Worm (Caenorhabditis elegans) whole organism, late embryonic: ENCODE data around the gene his-38.
A peak's percentile ranks its signal among the peaks of the same experiment; 100 is the strongest.

ENCODE experiments used
- F13H6.1 ChIP-seq: sonication (generic microtip); optimal IDR thresholded peaks from 2 replicates; lab custom pipeline; 2016; ENCODE audit warnings: missing genetic modification characterization, missing compliant biosample characterization
- K02D7.2 ChIP-seq: sonication (generic microtip); optimal IDR thresholded peaks from 2 replicates; lab custom pipeline; 2017; ENCODE audit warnings: mild to moderate bottlenecking, missing genetic modification characterization, missing compliant biosample characterization
- ahr-1 ChIP-seq: sonication (generic microtip); optimal IDR thresholded peaks from 2 replicates; lab custom pipeline; 2016; ENCODE audit warnings: missing genetic modification characterization, missing compliant biosample characterization
- ceh-14 ChIP-seq: sonication (generic microtip); optimal IDR thresholded peaks from 2 replicates; lab custom pipeline; 2016; ENCODE audit warnings: missing genotype, missing genetic modification characterization, missing compliant biosample characterization
- ceh-18 ChIP-seq: sonication (generic microtip); optimal IDR thresholded peaks from 2 replicates; lab custom pipeline; 2016; ENCODE audit warnings: missing genetic modification characterization, missing compliant biosample characterization
- ceh-19 ChIP-seq: fragments of 200-800 bp; sonication (Bioruptor generic); optimal IDR thresholded peaks from 2 replicates; lab custom pipeline; 2018; ENCODE audit warnings: mild to moderate bottlenecking, missing genetic modification characterization, missing compliant biosample characterization
- ceh-2 ChIP-seq: sonication (generic microtip); optimal IDR thresholded peaks from 2 replicates; lab custom pipeline; 2016; ENCODE audit warnings: missing genotype, missing genetic modification characterization, missing compliant biosample characterization
- ceh-30 ChIP-seq: fragments of 150-350 bp; optimal IDR thresholded peaks from 2 replicates; lab custom pipeline; 2014; ENCODE audit warnings: missing biosample characterization, missing genetic modification characterization
- ceh-31 ChIP-seq: sonication (generic microtip); optimal IDR thresholded peaks from 2 replicates; lab custom pipeline; 2016; ENCODE audit warnings: missing genetic modification characterization, missing compliant biosample characterization
- ceh-34 ChIP-seq: sonication (generic microtip); optimal IDR thresholded peaks from 2 replicates; lab custom pipeline; 2016; ENCODE audit warnings: mild to moderate bottlenecking, missing genetic modification characterization, missing compliant biosample characterization
- ceh-48 ChIP-seq: sonication (generic microtip); optimal IDR thresholded peaks from 2 replicates; lab custom pipeline; 2016; ENCODE audit warnings: missing genetic modification characterization, inconsistent platforms, missing compliant biosample characterization
- ceh-6 ChIP-seq: fragments of 200-800 bp; sonication (Bioruptor generic); optimal IDR thresholded peaks from 2 replicates; lab custom pipeline; 2018; ENCODE audit warnings: mild to moderate bottlenecking, missing genetic modification characterization, missing compliant biosample characterization
- ceh-9 ChIP-seq: sonication (generic microtip); optimal IDR thresholded peaks from 2 replicates; lab custom pipeline; 2016; ENCODE audit warnings: mild to moderate bottlenecking, missing genetic modification characterization, inconsistent platforms, missing compliant biosample characterization
- dmd-4 ChIP-seq: sonication (generic microtip); optimal IDR thresholded peaks from 2 replicates; lab custom pipeline; 2016; ENCODE audit warnings: borderline replicate concordance, missing genetic modification characterization, missing compliant biosample characterization
- dve-1 ChIP-seq: sonication (generic microtip); optimal IDR thresholded peaks from 2 replicates; lab custom pipeline; 2017; ENCODE audit warnings: antibody characterized with exemption, mild to moderate bottlenecking, missing genetic modification characterization, missing compliant biosample characterization
- elt-2 ChIP-seq: sonication (generic microtip); optimal IDR thresholded peaks from 2 replicates; lab custom pipeline; 2016; ENCODE audit warnings: missing genetic modification reagents, missing genetic modification characterization, missing compliant biosample characterization
- eyg-1 ChIP-seq: sonication (generic microtip); optimal IDR thresholded peaks from 2 replicates; lab custom pipeline; 2016; ENCODE audit warnings: missing genotype, missing genetic modification characterization, missing compliant biosample characterization
- fax-1 ChIP-seq: sonication (generic microtip); optimal IDR thresholded peaks from 2 replicates; lab custom pipeline; 2016; ENCODE audit warnings: missing genotype, missing genetic modification characterization, missing compliant biosample characterization
- fkh-10 ChIP-seq: fragments of 150-350 bp; optimal IDR thresholded peaks from 2 replicates; lab custom pipeline; 2014; ENCODE audit warnings: missing biosample characterization, missing genetic modification reagents, missing genetic modification characterization
- fkh-6 ChIP-seq: sonication (generic microtip); optimal IDR thresholded peaks from 2 replicates; lab custom pipeline; 2016; ENCODE audit warnings: missing genetic modification characterization, missing compliant biosample characterization
- hlh-13 ChIP-seq: fragments of 200-800 bp; sonication (Bioruptor generic); optimal IDR thresholded peaks from 2 replicates; lab custom pipeline; 2018; ENCODE audit warnings: mild to moderate bottlenecking, missing genetic modification characterization, missing compliant biosample characterization
- hlh-30 ChIP-seq: sonication (generic microtip); optimal IDR thresholded peaks from 2 replicates; lab custom pipeline; 2017; ENCODE audit warnings: antibody characterized with exemption, missing genetic modification characterization, missing compliant biosample characterization; ENCODE audit not compliant: insufficient read depth
- madf-2 ChIP-seq: sonication (generic microtip); optimal IDR thresholded peaks from 2 replicates; lab custom pipeline; 2017; ENCODE audit warnings: missing genetic modification characterization, missing compliant biosample characterization
- mec-3 ChIP-seq: sonication (generic microtip); optimal IDR thresholded peaks from 2 replicates; lab custom pipeline; 2016; ENCODE audit warnings: borderline replicate concordance, missing genetic modification characterization, missing compliant biosample characterization
- nfya-1 ChIP-seq: sonication (generic microtip); optimal IDR thresholded peaks from 2 replicates; lab custom pipeline; 2017; ENCODE audit warnings: missing genetic modification characterization, mild to moderate bottlenecking, missing compliant biosample characterization, antibody characterized with exemption, moderate library complexity
- nhr-11 ChIP-seq: fragments of 150-350 bp; optimal IDR thresholded peaks from 2 replicates; lab custom pipeline; 2014; ENCODE audit warnings: missing biosample characterization, missing genetic modification characterization
- nhr-232 ChIP-seq: sonication (generic microtip); optimal IDR thresholded peaks from 2 replicates; lab custom pipeline; 2016; ENCODE audit warnings: missing genetic modification characterization, missing compliant biosample characterization
- npax-4 ChIP-seq: sonication (generic microtip); optimal IDR thresholded peaks from 2 replicates; lab custom pipeline; 2016; ENCODE audit warnings: missing genetic modification characterization, missing compliant biosample characterization
- pat-9 ChIP-seq: fragments of 200-800 bp; sonication (Bioruptor generic); optimal IDR thresholded peaks from 2 replicates; lab custom pipeline; 2018; ENCODE audit warnings: mild to moderate bottlenecking, missing genetic modification characterization, moderate library complexity, missing compliant biosample characterization
- pqm-1 ChIP-seq: sonication (generic microtip); optimal IDR thresholded peaks from 2 replicates; lab custom pipeline; 2016; ENCODE audit warnings: missing genetic modification characterization, missing compliant biosample characterization
- pros-1 ChIP-seq: fragments of 150-350 bp; optimal IDR thresholded peaks from 2 replicates; lab custom pipeline; 2014; ENCODE audit warnings: missing biosample characterization, missing genetic modification reagents, missing genetic modification characterization
- ref-2 ChIP-seq: sonication (generic microtip); optimal IDR thresholded peaks from 2 replicates; lab custom pipeline; 2016; ENCODE audit warnings: missing genetic modification characterization, missing compliant biosample characterization
- rnt-1 ChIP-seq: sonication (generic microtip); optimal IDR thresholded peaks from 2 replicates; lab custom pipeline; 2016; ENCODE audit warnings: missing genetic modification characterization, missing compliant biosample characterization
- sdc-2 ChIP-seq: sonication (generic microtip); optimal IDR thresholded peaks from 2 replicates; lab custom pipeline; 2016; ENCODE audit warnings: missing genotype, missing genetic modification characterization, missing compliant biosample characterization
- sox-2 ChIP-seq: fragments of 200-800 bp; sonication (Bioruptor generic); IDR thresholded peaks from 2 replicates; pipeline ENCODE4 v1.3.6; 2022; ENCODE audit warnings: missing genetic modification reagents, missing genetic modification characterization, missing compliant biosample characterization
- sox-4 ChIP-seq: sonication (generic microtip); optimal IDR thresholded peaks from 2 replicates; lab custom pipeline; 2017; ENCODE audit warnings: mild to moderate bottlenecking, missing genetic modification characterization, inconsistent platforms, missing compliant biosample characterization
- tbx-2 ChIP-seq: sonication (generic microtip); optimal IDR thresholded peaks from 2 replicates; lab custom pipeline; 2016; ENCODE audit warnings: missing genetic modification characterization, missing compliant biosample characterization
- unc-3 ChIP-seq, 2 experiments: fragments of 200-800 bp in 1 of 2; sonication (Bioruptor generic) in 1 of 2; sonication (generic microtip) in 1 of 2; conservative IDR thresholded peaks in 1 of 2; optimal IDR thresholded peaks in 1 of 2; 2 replicates each; pipeline versions ENCODE4 v1.3.6 to Lab custom; 2016 to 2022; ENCODE audit warnings: missing compliant biosample characterization in 2 of 2, missing genetic modification characterization in 2 of 2, missing genetic modification reagents in 1 of 2
- unc-42 ChIP-seq: sonication (generic microtip); optimal IDR thresholded peaks from 2 replicates; lab custom pipeline; 2016; ENCODE audit warnings: missing genotype, missing genetic modification characterization, missing compliant biosample characterization
- unc-55 ChIP-seq: sonication (generic microtip); optimal IDR thresholded peaks from 2 replicates; lab custom pipeline; 2017; ENCODE audit warnings: missing biosample characterization, missing genetic modification reagents, missing genetic modification characterization
- unc-86 ChIP-seq: sonication (generic microtip); optimal IDR thresholded peaks from 2 replicates; lab custom pipeline; 2016; ENCODE audit warnings: missing genetic modification characterization, missing compliant biosample characterization
- ztf-16 ChIP-seq: sonication (generic microtip); optimal IDR thresholded peaks from 2 replicates; lab custom pipeline; 2017; ENCODE audit warnings: missing genetic modification characterization, missing compliant biosample characterization

Gene his-38

ce11 chrX:7334302-7334724 lies 24.6 kb upstream of the his-38 start, which contains the start of gene epg-7:
Gene epg-7 (plus strand): TSS chrX:7334714.
- TF ChIP-seq unc-86 (tag; lab: Kevin White, UChicago) (peak; percentile 27), dve-1 (tag; lab: Kevin White, UChicago) (peak; percentile 80), nhr-11 (tag; lab: Kevin White, UChicago) (no peak), elt-2 (tag; lab: Kevin White, UChicago) (peak; percentile 62), ceh-2 (tag; lab: Kevin White, UChicago) (peak; percentile 19), rnt-1 (tag; lab: Kevin White, UChicago) (peak; percentile 81), pat-9 (tag; lab: Kevin White, UChicago) (no peak), ceh-48 (tag; lab: Kevin White, UChicago) (peak; percentile 22), unc-55 (peak; percentile 48), mec-3 (tag; lab: Kevin White, UChicago) (no peak), hlh-30 (peak; percentile 100), ceh-6 (GFP tag; lab: Kevin White, UChicago) (no peak), dmd-4 (no peak), sdc-2 (peak; percentile 65), nhr-232 (tag; lab: Kevin White, UChicago) (no peak), ceh-30 (no peak), pqm-1 (peak; percentile 63), ceh-14 (tag; lab: Kevin White, UChicago) (peak; percentile 41), ahr-1 (peak; percentile 7), pros-1 (tag; lab: Kevin White, UChicago) (peak; percentile 91), ref-2 (peak; percentile 82), nfya-1 (tag; lab: Kevin White, UChicago) (peak; percentile 90), sox-2 (GFP tag; lab: Robert Waterston, UW) (peak; percentile 17; the same call in 1 of the 2 replicates), unc-3 (GFP tag; conservative IDR thresholded peaks at IDR 0.05; lab: Robert Waterston, UW) (peak; percentile 23; the same call in 1 of the 2 replicates), unc-3 (tag; optimal IDR thresholded peaks at IDR 0.05; lab: Kevin White, UChicago) (peak; percentile 17), ceh-34 (tag; lab: Kevin White, UChicago) (peak; percentile 63), F13H6.1 (tag; lab: Kevin White, UChicago) (peak; percentile 74), ceh-31 (tag; lab: Kevin White, UChicago) (peak; percentile 93), unc-42 (tag; lab: Kevin White, UChicago) (peak; percentile 71), ceh-18 (tag; lab: Kevin White, UChicago) (peak; percentile 88), sox-4 (tag; lab: Kevin White, UChicago) (no peak), madf-2 (peak; percentile 51), tbx-2 (tag; lab: Kevin White, UChicago) (peak; percentile 86)

- TF ChIP-seq fkh-6 (tag; lab: Kevin White, UChicago) (no peak), pat-9 (tag; lab: Kevin White, UChicago) (no peak), eyg-1 (tag; lab: Kevin White, UChicago) (no peak), hlh-13 (GFP tag; lab: Kevin White, UChicago) (no peak), rnt-1 (tag; lab: Kevin White, UChicago) (no peak), ceh-34 (tag; lab: Kevin White, UChicago) (no peak), fax-1 (no peak), sdc-2 (no peak), sox-2 (GFP tag; lab: Robert Waterston, UW) (no peak), ztf-16 (tag; lab: Kevin White, UChicago) (no peak), unc-55 (no peak), ceh-9 (tag; lab: Kevin White, UChicago) (no peak), pqm-1 (no peak), ceh-19 (GFP tag; lab: Kevin White, UChicago) (no peak), fkh-10 (no peak), npax-4 (tag; lab: Kevin White, UChicago) (no peak), unc-42 (tag; lab: Kevin White, UChicago) (no peak), K02D7.2 (no peak), mec-3 (tag; lab: Kevin White, UChicago) (no peak), ahr-1 (no peak)
- TF ChIP-seq, all 69 proteins: peak for 0
Measured at ce11 chrX:7330685-7331196, 21.1 kb upstream of the his-38 start, which contains the start of gene ttr-30. Gene ttr-30 (plus strand): TSS chrX:7330949.
